Worm (Caenorhabditis elegans) whole organism, midembryonic: ENCODE measurements around the gene spp-19.

ENCODE experiments used
- flt-1 ChIP-seq: fragments of 200-800 bp; sonication (Bioruptor generic); IDR thresholded peaks from 2 replicates; pipeline ENCODE4 v1.3.6; 2022; ENCODE audit warnings: missing genetic modification characterization, missing compliant biosample characterization
- med-1 ChIP-seq: sonication (generic microtip); optimal IDR thresholded peaks from 2 replicates; lab custom pipeline; 2017; ENCODE audit warnings: missing genetic modification characterization, mild to moderate bottlenecking, missing compliant biosample characterization, antibody characterized with exemption, missing genetic modification reagents; ENCODE audit not compliant: insufficient read depth

ce11 chrV:6548309-6548708 is 13.2 kb downstream of the spp-19 start:
- TF ChIP-seq med-1 (GFP tag; lab: Kevin White, UChicago) (no peak), flt-1 (GFP tag; lab: Robert Waterston, UW) (no peak)
